Fruit fly (Drosophila melanogaster) whole organism, embryonic: ENCODE data around the gene Tsp29Fa.

Experiments used
- Antp ChIP-seq: fragments of 200-800 bp; sonication (Bioruptor generic); optimal IDR thresholded peaks from 3 replicates; lab custom pipeline; 2016; ENCODE audit warnings: missing biosample characterization, missing genetic modification characterization
- CG10209 ChIP-seq: fragments of 200-800 bp; sonication (Bioruptor generic); optimal IDR thresholded peaks from 3 replicates; lab custom pipeline; 2017; ENCODE audit warnings: missing biosample characterization, mild to moderate bottlenecking, missing genetic modification characterization, missing genetic modification reagents
- CG10274 ChIP-seq: fragments of 200-800 bp; sonication (Bioruptor generic); optimal IDR thresholded peaks from 3 replicates; lab custom pipeline; 2017; ENCODE audit warnings: missing biosample characterization, mild to moderate bottlenecking, missing genetic modification characterization
- CG10654 ChIP-seq: fragments of 200-800 bp; sonication (Bioruptor generic); optimal IDR thresholded peaks from 2 replicates; lab custom pipeline; 2016; ENCODE audit warnings: missing biosample characterization, missing genetic modification characterization
- CG10979 ChIP-seq: fragments of 200-800 bp; sonication (Bioruptor generic); optimal IDR thresholded peaks from 2 replicates; lab custom pipeline; 2018; ENCODE audit warnings: missing biosample characterization, mild to moderate bottlenecking, missing genetic modification characterization, moderate library complexity
- CG11247 ChIP-seq: fragments of 200-800 bp; sonication (Bioruptor generic); IDR thresholded peaks from 2 replicates; pipeline ENCODE4 v1.3.6; 2022; ENCODE audit warnings: missing biosample characterization, missing genetic modification characterization
- CG11504 ChIP-seq: fragments of 200-800 bp; sonication (Bioruptor generic); optimal IDR thresholded peaks from 3 replicates; lab custom pipeline; 2019; ENCODE audit warnings: missing biosample characterization, mild to moderate bottlenecking, missing genetic modification characterization, moderate library complexity
- CG12104 ChIP-seq: fragments of 200-800 bp; sonication (Bioruptor generic); optimal IDR thresholded peaks from 3 replicates; lab custom pipeline; 2016; ENCODE audit warnings: missing biosample characterization, missing genetic modification characterization
- CG17328 ChIP-seq: fragments of 200-800 bp; sonication (Bioruptor generic); IDR thresholded peaks from 2 replicates; pipeline ENCODE4 v1.3.6; 2022; ENCODE audit warnings: missing biosample characterization, missing genetic modification characterization
- CG18599 ChIP-seq: fragments of 200-800 bp; sonication (Bioruptor generic); optimal IDR thresholded peaks from 3 replicates; lab custom pipeline; 2017; ENCODE audit warnings: missing biosample characterization, missing genetic modification characterization, mild to moderate bottlenecking, moderate library complexity, missing genetic modification reagents
- CG2116 ChIP-seq: fragments of 200-800 bp; sonication (Bioruptor generic); optimal IDR thresholded peaks from 3 replicates; lab custom pipeline; 2018; ENCODE audit warnings: missing biosample characterization, mild to moderate bottlenecking, missing genetic modification characterization
- CG2129 ChIP-seq: fragments of 200-800 bp; sonication (Bioruptor generic); IDR thresholded peaks from 2 replicates; pipeline ENCODE4 v1.3.6; 2022; ENCODE audit warnings: missing biosample characterization, missing genetic modification characterization; ENCODE audit not compliant: partially characterized antibody
- CG2202 ChIP-seq: fragments of 200-800 bp; sonication (Bioruptor generic); optimal IDR thresholded peaks from 2 replicates; lab custom pipeline; 2018; ENCODE audit warnings: missing biosample characterization, mild to moderate bottlenecking, missing genetic modification characterization
- CG30403 ChIP-seq: fragments of 200-800 bp; sonication (Bioruptor generic); optimal IDR thresholded peaks from 3 replicates; lab custom pipeline; 2016; ENCODE audit warnings: missing biosample characterization, missing genetic modification characterization
- CG31388 ChIP-seq: fragments of 200-800 bp; sonication (Bioruptor generic); optimal IDR thresholded peaks from 2 replicates; lab custom pipeline; 2016; ENCODE audit warnings: missing biosample characterization, missing genetic modification characterization
- CG4617 ChIP-seq: fragments of 200-800 bp; sonication (Bioruptor generic); optimal IDR thresholded peaks from 3 replicates; lab custom pipeline; 2016; ENCODE audit warnings: missing biosample characterization, missing genetic modification characterization, borderline replicate concordance
- CG6854 ChIP-seq: fragments of 200-800 bp; sonication (Bioruptor generic); optimal IDR thresholded peaks from 3 replicates; lab custom pipeline; 2017; ENCODE audit warnings: missing biosample characterization, mild to moderate bottlenecking, missing genetic modification characterization
- CG7745 ChIP-seq: fragments of 200-800 bp; sonication (Bioruptor generic); optimal IDR thresholded peaks from 2 replicates; lab custom pipeline; 2018; ENCODE audit warnings: missing biosample characterization, mild to moderate bottlenecking, missing genetic modification characterization, moderate library complexity
- CG8478 ChIP-seq: fragments of >200 bp; optimal IDR thresholded peaks from 2 replicates; lab custom pipeline; 2018
- Dek ChIP-seq: fragments of 200-800 bp; sonication (Bioruptor generic); optimal IDR thresholded peaks from 3 replicates; lab custom pipeline; 2019; ENCODE audit warnings: missing biosample characterization, mild to moderate bottlenecking, missing genetic modification characterization, moderate library complexity
- ERR ChIP-seq: fragments of 200-800 bp; sonication (Bioruptor generic); optimal IDR thresholded peaks from 2 replicates; lab custom pipeline; 2016; ENCODE audit warnings: missing biosample characterization, missing genetic modification characterization
- Ets97D ChIP-seq: fragments of 200-800 bp; sonication (Bioruptor generic); optimal IDR thresholded peaks from 3 replicates; lab custom pipeline; 2016; ENCODE audit warnings: missing biosample characterization, missing genetic modification characterization
- Hmr ChIP-seq: fragments of 200-800 bp; sonication (Bioruptor generic); optimal IDR thresholded peaks from 3 replicates; lab custom pipeline; 2017; ENCODE audit warnings: mild to moderate bottlenecking, missing biosample characterization, missing genetic modification reagents, missing genetic modification characterization
- Oaz ChIP-seq: fragments of 200-800 bp; sonication (Bioruptor generic); IDR thresholded peaks from 2 replicates; pipeline ENCODE4 v1.3.6; 2022; ENCODE audit warnings: missing biosample characterization, missing genetic modification characterization
- PHDP ChIP-seq: fragments of 200-800 bp; sonication (Bioruptor generic); optimal IDR thresholded peaks from 3 replicates; lab custom pipeline; 2018; ENCODE audit warnings: missing biosample characterization, mild to moderate bottlenecking, missing genetic modification characterization, moderate library complexity
- Sin3A ChIP-seq: fragments of >200 bp; optimal IDR thresholded peaks from 2 replicates; lab custom pipeline; 2018
- Six4 ChIP-seq: fragments of 200-800 bp; sonication (Bioruptor generic); optimal IDR thresholded peaks from 2 replicates; lab custom pipeline; 2016; ENCODE audit warnings: missing biosample characterization, missing genetic modification characterization
- Spps ChIP-seq: fragments of 200-800 bp; sonication (Bioruptor generic); optimal IDR thresholded peaks from 2 replicates; lab custom pipeline; 2018; ENCODE audit warnings: missing biosample characterization, mild to moderate bottlenecking, missing genetic modification characterization
- Tbp ChIP-seq: fragments of >200 bp; optimal IDR thresholded peaks from 2 replicates; lab custom pipeline; 2018; ENCODE audit warnings: missing biosample characterization, missing genetic modification characterization
- Vsx1 ChIP-seq: fragments of 200-800 bp; sonication (Bioruptor generic); optimal IDR thresholded peaks from 2 replicates; lab custom pipeline; 2017; ENCODE audit warnings: missing biosample characterization, mild to moderate bottlenecking, missing genetic modification characterization, missing genetic modification reagents
- Xbp1 ChIP-seq: fragments of 200-800 bp; sonication (Bioruptor generic); optimal IDR thresholded peaks from 3 replicates; lab custom pipeline; 2016; ENCODE audit warnings: missing biosample characterization, mild to moderate bottlenecking, missing genetic modification characterization
- Xrp1 ChIP-seq: fragments of 200-800 bp; sonication (Bioruptor generic); IDR thresholded peaks from 2 replicates; pipeline ENCODE4 v1.3.6; 2022; ENCODE audit warnings: missing biosample characterization, missing genetic modification characterization
- ara ChIP-seq: fragments of 200-800 bp; sonication (Bioruptor generic); IDR thresholded peaks from 2 replicates; pipeline ENCODE4 v1.3.6; 2022; ENCODE audit warnings: missing biosample characterization, missing genetic modification characterization
- cas ChIP-seq: fragments of 200-800 bp; sonication (Bioruptor generic); IDR thresholded peaks from 2 replicates; pipeline ENCODE4 v1.3.6; 2022; ENCODE audit warnings: missing biosample characterization, missing genetic modification characterization
- chm ChIP-seq: fragments of 200-800 bp; sonication (Bioruptor generic); IDR thresholded peaks from 2 replicates; pipeline ENCODE4 v1.3.6; 2022; ENCODE audit warnings: missing biosample characterization, missing genetic modification characterization
- chn ChIP-seq: fragments of 200-800 bp; sonication (Bioruptor generic); optimal IDR thresholded peaks from 2 replicates; lab custom pipeline; 2016; ENCODE audit warnings: missing biosample characterization, missing genetic modification characterization
- fd96Cb ChIP-seq: fragments of 200-800 bp; sonication (Bioruptor generic); optimal IDR thresholded peaks from 2 replicates; lab custom pipeline; 2018; ENCODE audit warnings: missing biosample characterization, mild to moderate bottlenecking, missing genetic modification characterization, moderate library complexity
- gem ChIP-seq: fragments of 200-800 bp; sonication (Bioruptor generic); optimal IDR thresholded peaks from 2 replicates; lab custom pipeline; 2019; ENCODE audit warnings: missing biosample characterization, mild to moderate bottlenecking, missing genetic modification characterization, moderate library complexity
- grn ChIP-seq: fragments of 200-800 bp; sonication (Bioruptor generic); optimal IDR thresholded peaks from 3 replicates; lab custom pipeline; 2017; ENCODE audit warnings: missing biosample characterization, missing genetic modification characterization
- hbn ChIP-seq: fragments of 200-800 bp; sonication (Bioruptor generic); IDR thresholded peaks from 2 replicates; pipeline ENCODE4 v1.3.6; 2022; ENCODE audit warnings: missing biosample characterization, missing genetic modification characterization; ENCODE audit not compliant: partially characterized antibody
- ken ChIP-seq: fragments of 200-800 bp; sonication (Bioruptor generic); IDR thresholded peaks from 3 replicates; pipeline ENCODE4 v1.3.6; 2022; ENCODE audit warnings: missing biosample characterization, missing genetic modification characterization
- luna ChIP-seq: fragments of 200-800 bp; sonication (Bioruptor generic); optimal IDR thresholded peaks from 2 replicates; lab custom pipeline; 2016; ENCODE audit warnings: missing biosample characterization, missing genetic modification characterization
- nerfin-1 ChIP-seq: fragments of 200-800 bp; sonication (Bioruptor generic); optimal IDR thresholded peaks from 3 replicates; lab custom pipeline; 2019; ENCODE audit warnings: missing biosample characterization, mild to moderate bottlenecking, missing genetic modification characterization, moderate library complexity
- peb ChIP-seq: fragments of 200-800 bp; sonication (Bioruptor generic); IDR thresholded peaks from 2 replicates; pipeline ENCODE4 v1.3.6; 2022; ENCODE audit warnings: missing biosample characterization, missing genetic modification characterization
- pros ChIP-seq: fragments of 200-800 bp; sonication (Bioruptor generic); optimal IDR thresholded peaks from 3 replicates; lab custom pipeline; 2019; ENCODE audit warnings: missing biosample characterization, mild to moderate bottlenecking, missing genetic modification characterization, moderate library complexity
- ro ChIP-seq: fragments of 200-800 bp; sonication (Bioruptor generic); IDR thresholded peaks from 2 replicates; pipeline ENCODE4 v1.3.6; 2022; ENCODE audit warnings: missing biosample characterization, missing genetic modification characterization
- salm ChIP-seq: fragments of 200-800 bp; sonication (Bioruptor generic); optimal IDR thresholded peaks from 2 replicates; lab custom pipeline; 2018; ENCODE audit warnings: missing biosample characterization, mild to moderate bottlenecking, missing genetic modification characterization
- sim ChIP-seq: fragments of 200-800 bp; sonication (Bioruptor generic); IDR thresholded peaks from 2 replicates; pipeline ENCODE4 v1.3.6; 2022; ENCODE audit warnings: missing biosample characterization, missing genetic modification characterization
- slou ChIP-seq: fragments of 200-800 bp; sonication (Bioruptor generic); optimal IDR thresholded peaks from 3 replicates; lab custom pipeline; 2016; ENCODE audit warnings: missing biosample characterization, missing genetic modification characterization
- sug ChIP-seq: fragments of 200-800 bp; optimal IDR thresholded peaks from 2 replicates; lab custom pipeline; 2019; ENCODE audit warnings: missing biosample characterization, mild to moderate bottlenecking, missing genetic modification characterization, moderate library complexity

Gene Tsp29Fa

DNA sequence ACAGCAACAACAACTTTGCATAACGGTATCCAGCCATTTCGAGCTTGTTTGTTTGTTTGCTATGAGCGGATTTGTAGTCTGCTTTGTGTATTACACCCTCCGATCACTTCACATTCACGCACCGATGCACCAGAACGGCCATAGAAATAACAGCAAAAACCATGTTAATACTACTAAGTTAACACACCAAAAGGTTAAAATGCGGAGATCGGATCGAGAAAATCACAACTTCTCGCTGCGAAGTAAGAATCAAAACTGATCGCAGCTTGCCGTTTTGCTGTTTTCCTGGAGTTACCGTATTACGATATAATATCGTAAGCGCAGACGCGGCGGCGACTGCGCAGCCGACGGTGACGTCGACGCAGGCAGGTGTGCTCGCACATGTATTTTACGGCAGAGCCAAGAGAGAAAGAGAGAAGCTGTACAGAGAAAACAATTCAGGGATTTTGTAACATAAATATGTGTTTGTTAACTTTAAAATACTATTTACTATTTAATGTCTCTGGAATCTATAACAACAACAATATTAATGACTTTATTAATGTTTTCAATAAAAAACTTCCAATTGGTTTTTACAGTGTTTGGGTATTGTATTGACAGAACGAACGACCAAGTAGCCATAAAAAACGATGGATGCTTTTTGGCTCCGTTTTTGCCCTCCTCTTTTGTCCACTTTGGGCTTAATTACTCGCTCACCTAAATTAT lies 51.0 kb downstream of the Tsp29Fa start, which contains the start of gene CG13101 (continued):
- TF ChIP-seq peb (GFP tag; lab: Robert Waterston, UW) (peak; percentile 85), fd96Cb (peak; percentile 88), CG12104 (GFP tag; lab: Kevin White, UChicago) (peak; percentile 84), Spps (tag; lab: Kevin White, UChicago) (peak; percentile 91), Sin3A (lab: Kevin White, UChicago) (no peak), CG6854 (GFP tag; lab: Kevin White, UChicago) (peak; percentile 87), CG4617 (GFP tag; lab: Kevin White, UChicago) (peak; percentile 61), CG2116 (GFP tag; lab: Kevin White, UChicago) (peak; percentile 72), Ets97D (GFP tag; lab: Kevin White, UChicago) (peak; percentile 53), CG2202 (tag; lab: Kevin White, UChicago) (peak; percentile 89), Antp (GFP tag; lab: Kevin White, UChicago) (peak; percentile 14), CG31388 (GFP tag; lab: Kevin White, UChicago) (peak; percentile 71), ro (peak; percentile 87), Xbp1 (peak; percentile 91), Vsx1 (peak; percentile 85), CG10274 (GFP tag; lab: Kevin White, UChicago) (peak; percentile 55), gem (peak; percentile 97), CG10654 (peak; percentile 84), CG8478 (no peak), CG7745 (peak; percentile 80), Six4 (GFP tag; lab: Kevin White, UChicago) (peak; percentile 83), Hmr (GFP tag; lab: Kevin White, UChicago) (peak; percentile 93), CG18599 (GFP tag; lab: Kevin White, UChicago) (peak; percentile 93), PHDP (tag; lab: Kevin White, UChicago) (peak; percentile 96), ara (peak; percentile 93), ERR (GFP tag; lab: Kevin White, UChicago) (peak; percentile 74), chm (peak; percentile 93; the same call in 1 of the 2 replicates), Dek (tag; lab: Kevin White, UChicago) (peak; percentile 91), grn (peak; percentile 54), CG11504 (tag; lab: Kevin White, UChicago) (peak; percentile 91), CG30403 (GFP tag; lab: Kevin White, UChicago) (peak; percentile 94), hbn (GFP tag; lab: Robert Waterston, UW) (no peak), nerfin-1 (tag; lab: Kevin White, UChicago) (peak; percentile 78), ken (GFP tag; lab: Robert Waterston, UW) (no peak; the same call in 1 of the 3 replicates), Oaz (peak; percentile 87), CG10979 (peak; percentile 94), sug (peak; percentile 72), chn (peak; percentile 83), sim (peak; percentile 88), CG17328 (peak; percentile 96), CG10209 (peak; percentile 89), Xrp1 (peak; percentile 97), Tbp (GFP tag; lab: Kevin White, UChicago) (no peak), cas (peak; percentile 80), CG2129 (GFP tag; lab: Robert Waterston, UW) (no peak), luna (GFP tag; lab: Kevin White, UChicago) (peak; percentile 4), CG11247 (peak; percentile 85), slou (GFP tag; lab: Kevin White, UChicago) (peak; percentile 76), pros (peak; percentile 21), salm (tag; lab: Kevin White, UChicago) (peak; percentile 88)
